Fruit fly (Drosophila melanogaster): Measurements from ENCODE around the gene Doa.
A peak's percentile ranks its signal among the peaks of the same experiment; 100 is the strongest.

The Doa gene

dm6 chr3R:28887559-28888432 lies at the start of gene Doa, which contains the start of gene CG33203:
Gene Doa (plus strand): TSS chr3R:28888073.
Gene CG33203 (minus strand): TSS chr3R:28887709.
- TF ChIP-seq CG7045 (GFP tag; optimal IDR thresholded peaks at IDR 0.05) (no peak), Mnt (GFP tag; optimal IDR thresholded peaks at IDR 0.05) (peak; percentile 51), kay (GFP tag; ENCODE audit: borderline replicate concordance) (no peak), CG14711 (tag; optimal IDR thresholded peaks at IDR 0.05) (peak; percentile 74), CG12768 (GFP tag; optimal IDR thresholded peaks at IDR 0.05) (peak; percentile 20), CG1620 (GFP tag; optimal IDR thresholded peaks at IDR 0.05) (peak; percentile 60), pad (GFP tag; optimal IDR thresholded peaks at IDR 0.05) (peak; percentile 45), Clk (GFP tag; optimal IDR thresholded peaks at IDR 0.05) (no peak), CG7101 (tag; optimal IDR thresholded peaks at IDR 0.05) (peak; percentile 62), CG33017 (tag; optimal IDR thresholded peaks at IDR 0.05) (no peak), ovo (GFP tag; optimal IDR thresholded peaks at IDR 0.05) (peak; percentile 18), toe (GFP tag; optimal IDR thresholded peaks at IDR 0.05) (peak; percentile 49), Crg-1 (GFP tag; optimal IDR thresholded peaks at IDR 0.05) (peak; percentile 64), Hr96 (GFP tag; optimal IDR thresholded peaks at IDR 0.05) (peak; percentile 22), cic (GFP tag; optimal IDR thresholded peaks at IDR 0.05) (no peak), bab1 (GFP tag; optimal IDR thresholded peaks at IDR 0.05) (peak; percentile 51)

dm6 chr3R:28840620-28841019 lies 47.3 kb upstream of the Doa start:
- no peak for TF ChIP-seq CG11617 (GFP tag; optimal IDR thresholded peaks at IDR 0.05)
- no peak for TF ChIP-seq CG14711 (tag; optimal IDR thresholded peaks at IDR 0.05)
- TF ChIP-seq kay (GFP tag; ENCODE audit: borderline replicate concordance) = no peak
- no peak for TF ChIP-seq pad (GFP tag; optimal IDR thresholded peaks at IDR 0.05)
- no peak for TF ChIP-seq Hr96 (GFP tag; optimal IDR thresholded peaks at IDR 0.05)
- TF ChIP-seq Crg-1 (GFP tag; optimal IDR thresholded peaks at IDR 0.05) = no peak
- no peak for TF ChIP-seq CG1620 (GFP tag; optimal IDR thresholded peaks at IDR 0.05)
- no peak for TF ChIP-seq Clk (GFP tag; optimal IDR thresholded peaks at IDR 0.05)
- TF ChIP-seq bab1 (GFP tag; optimal IDR thresholded peaks at IDR 0.05) = no peak
- no peak for TF ChIP-seq toe (GFP tag; optimal IDR thresholded peaks at IDR 0.05)
- TF ChIP-seq cic (GFP tag; optimal IDR thresholded peaks at IDR 0.05) = no peak
- no peak for TF ChIP-seq CG7045 (GFP tag; optimal IDR thresholded peaks at IDR 0.05)
- TF ChIP-seq CG7101 (tag; optimal IDR thresholded peaks at IDR 0.05) = no peak

dm6 chr3R:28841968-28842367 lies 45.9 kb upstream of the Doa start:
- no peak for TF ChIP-seq tj (GFP tag; optimal IDR thresholded peaks at IDR 0.05)
- no peak for TF ChIP-seq cnc (optimal IDR thresholded peaks at IDR 0.05)
- no peak for TF ChIP-seq CG33017 (tag; optimal IDR thresholded peaks at IDR 0.05)
- no peak for TF ChIP-seq CG7045 (GFP tag; optimal IDR thresholded peaks at IDR 0.05)
- no peak for TF ChIP-seq Crg-1 (GFP tag; optimal IDR thresholded peaks at IDR 0.05)
- no peak for TF ChIP-seq ovo (GFP tag; optimal IDR thresholded peaks at IDR 0.05)
- TF ChIP-seq CG14711 (tag; optimal IDR thresholded peaks at IDR 0.05) = no peak
- TF ChIP-seq Hr96 (GFP tag; optimal IDR thresholded peaks at IDR 0.05) = no peak
- no peak for TF ChIP-seq Mnt (GFP tag; optimal IDR thresholded peaks at IDR 0.05)

- TF ChIP-seq Mnt (GFP tag; optimal IDR thresholded peaks at IDR 0.05) (no peak), cic (GFP tag; optimal IDR thresholded peaks at IDR 0.05) (peak; percentile 4), pad (GFP tag; optimal IDR thresholded peaks at IDR 0.05) (no peak)
These were observed 45.4 kb upstream of the Doa start for dm6 chr3R:28842431-28842830.

dm6 chr3R:28843776-28844610 lies 43.9 kb upstream of the Doa start:
- no peak for TF ChIP-seq ovo (GFP tag; optimal IDR thresholded peaks at IDR 0.05)
- peak; percentile 61 for TF ChIP-seq tj (GFP tag; optimal IDR thresholded peaks at IDR 0.05)

- peak; percentile 37 for TF ChIP-seq CG11617 (GFP tag; optimal IDR thresholded peaks at IDR 0.05)
- TF ChIP-seq CG1620 (GFP tag; optimal IDR thresholded peaks at IDR 0.05) = peak; percentile 1
- TF ChIP-seq CG14711 (tag; optimal IDR thresholded peaks at IDR 0.05) = peak; percentile 28
- TF ChIP-seq Hr96 (GFP tag; optimal IDR thresholded peaks at IDR 0.05) = no peak
- peak; percentile 59 for TF ChIP-seq Mnt (GFP tag; optimal IDR thresholded peaks at IDR 0.05)
- TF ChIP-seq CG7101 (tag; optimal IDR thresholded peaks at IDR 0.05) = peak; percentile 36
- peak; percentile 9 for TF ChIP-seq Crg-1 (GFP tag; optimal IDR thresholded peaks at IDR 0.05)
- TF ChIP-seq Clk (GFP tag; optimal IDR thresholded peaks at IDR 0.05) = peak; percentile 6
- no peak for TF ChIP-seq tj (GFP tag; optimal IDR thresholded peaks at IDR 0.05)
- TF ChIP-seq CG5204 (GFP tag; optimal IDR thresholded peaks at IDR 0.05) = peak; percentile 62
- no peak for TF ChIP-seq kay (GFP tag; ENCODE audit: borderline replicate concordance)
- peak; percentile 64 for TF ChIP-seq ovo (GFP tag; optimal IDR thresholded peaks at IDR 0.05)
- peak; percentile 17 for TF ChIP-seq bab1 (GFP tag; optimal IDR thresholded peaks at IDR 0.05)
- TF ChIP-seq toe (GFP tag; optimal IDR thresholded peaks at IDR 0.05) = peak; percentile 71
- peak; percentile 69 for TF ChIP-seq CG12768 (GFP tag; optimal IDR thresholded peaks at IDR 0.05)
- TF ChIP-seq cic (GFP tag; optimal IDR thresholded peaks at IDR 0.05) = peak; percentile 36
- TF ChIP-seq cnc (optimal IDR thresholded peaks at IDR 0.05) = no peak
- peak; percentile 1 for TF ChIP-seq CG33017 (tag; optimal IDR thresholded peaks at IDR 0.05)
- no peak for TF ChIP-seq pad (GFP tag; optimal IDR thresholded peaks at IDR 0.05)
- peak; percentile 22 for TF ChIP-seq CG7045 (GFP tag; optimal IDR thresholded peaks at IDR 0.05)
These were observed 43.1 kb upstream of the Doa start, which contains the start of the genes Apc and spg for dm6 chr3R:28844611-28845376. Gene Apc (minus strand): TSS chr3R:28844748. Gene spg (plus strand): TSS chr3R:28845270.
